Fruit fly (Drosophila melanogaster): ENCODE data around the gene CG5087.

DNA sequence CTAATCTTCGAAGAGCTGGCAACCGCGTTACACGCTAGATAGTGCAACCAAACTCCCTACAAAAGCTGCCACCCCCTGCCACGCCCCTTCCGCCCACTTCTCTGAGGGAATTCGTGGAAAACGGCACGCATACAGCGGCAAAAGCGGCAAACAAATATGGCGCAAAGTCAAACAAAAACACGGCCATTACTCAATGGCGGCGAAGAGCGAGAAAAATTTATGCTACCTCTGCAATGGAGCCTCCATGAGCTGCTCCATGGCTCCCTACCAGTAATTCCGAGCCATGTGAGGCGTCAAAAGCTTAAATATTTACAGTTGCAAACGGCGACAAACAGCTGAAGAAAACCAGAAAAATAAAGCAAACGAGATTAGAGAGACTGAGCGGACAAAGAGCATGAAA is 26.8 kb downstream of the CG5087 start:
- TF ChIP-seq usp (GFP tag; optimal IDR thresholded peaks at IDR 0.05) = no peak
- no peak for TF ChIP-seq psq (optimal IDR thresholded peaks at IDR 0.05)

Measured in whole organism.